Worm (Caenorhabditis elegans): ENCODE measurements around the gene C27C12.1.

DNA sequence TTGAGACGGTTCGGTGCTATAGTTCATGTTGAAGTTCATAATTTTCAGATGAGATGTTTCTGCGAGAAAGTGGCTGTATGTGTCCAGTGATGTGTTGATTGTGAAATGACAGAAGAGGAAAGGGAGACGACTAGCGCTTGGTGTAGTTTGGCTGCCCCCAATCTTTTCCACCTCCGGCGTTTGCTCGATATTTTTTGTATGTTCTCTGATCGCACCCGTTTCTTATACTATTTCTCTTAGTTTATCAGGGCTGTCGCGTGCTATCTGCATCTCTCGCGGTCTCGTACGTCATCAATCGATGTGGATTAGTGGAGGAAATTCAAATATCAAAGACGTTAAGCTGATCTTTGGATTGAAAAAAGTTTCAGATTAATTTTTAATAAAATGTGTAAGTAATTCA is 42.8 kb downstream of the C27C12.1 start, which contains the start of gene atf-4:
- TF ChIP-seq T23F11.4 (GFP tag; optimal IDR thresholded peaks at IDR 0.05) (no peak), pros-1 (tag; optimal IDR thresholded peaks at IDR 0.05) (no peak), lim-6 (tag; optimal IDR thresholded peaks at IDR 0.05) (no peak), eyg-1 (tag; optimal IDR thresholded peaks at IDR 0.05) (no peak), ceh-31 (tag; optimal IDR thresholded peaks at IDR 0.05) (no peak), F13H6.1 (tag; optimal IDR thresholded peaks at IDR 0.05) (no peak)
